Worm (Caenorhabditis elegans): Measurements from ENCODE around the gene dpy-26.

Gene dpy-26

DNA sequence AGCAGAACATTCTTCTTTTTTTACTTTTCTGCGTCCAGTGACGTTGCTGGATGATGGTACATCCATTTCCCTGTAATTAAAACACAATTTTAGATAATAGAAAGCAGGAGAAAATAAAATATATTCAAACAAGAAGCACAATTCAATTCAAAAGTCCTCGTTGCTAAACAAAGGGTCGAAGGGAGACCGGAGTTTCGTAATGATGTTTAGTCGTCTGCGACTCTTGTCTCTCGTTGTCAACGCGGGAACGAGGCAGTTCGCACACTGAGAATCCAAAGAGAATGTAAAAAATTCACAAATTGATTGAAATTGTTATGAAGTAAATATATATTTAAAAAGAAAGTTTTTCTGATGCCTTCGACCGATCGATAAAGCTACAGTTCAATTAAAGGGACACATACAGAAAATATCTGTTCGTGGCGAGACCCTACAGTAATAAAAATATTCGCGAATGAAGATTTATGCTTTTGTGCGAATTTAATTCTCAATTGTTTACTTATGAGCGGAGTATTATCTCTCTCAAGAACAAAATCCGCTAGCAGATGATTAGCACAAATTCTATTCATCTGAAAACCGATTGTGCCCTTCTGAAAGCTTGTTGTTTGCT lies at the start of gene dpy-26:
TSS of gene dpy-26 (minus strand) at position 111 of the 607 bp plus-strand sequence.
- TF ChIP-seq F49E8.2 (tag; optimal IDR thresholded peaks at IDR 0.05; ENCODE audit: borderline replicate concordance), result peak; percentile 20
- TF ChIP-seq ama-1 (optimal IDR thresholded peaks at IDR 0.05), result no peak
- TF ChIP-seq hlh-30 (tag; optimal IDR thresholded peaks at IDR 0.05; ENCODE audit: insufficient read depth), result no peak
- peak; percentile 60 for TF ChIP-seq mes-2 (tag; optimal IDR thresholded peaks at IDR 0.05; ENCODE audit: poor library complexity, severe bottlenecking)
- peak; percentile 45 for TF ChIP-seq dpl-1 (GFP tag; optimal IDR thresholded peaks at IDR 0.05)
- no peak for TF ChIP-seq duxl-1 (tag; optimal IDR thresholded peaks at IDR 0.05; ENCODE audit: poor library complexity)
- TF ChIP-seq T20F7.1 (GFP tag; optimal IDR thresholded peaks at IDR 0.05), result peak; percentile 95
- TF ChIP-seq fkh-10 (GFP tag; optimal IDR thresholded peaks at IDR 0.05), result peak; percentile 3

DNA sequence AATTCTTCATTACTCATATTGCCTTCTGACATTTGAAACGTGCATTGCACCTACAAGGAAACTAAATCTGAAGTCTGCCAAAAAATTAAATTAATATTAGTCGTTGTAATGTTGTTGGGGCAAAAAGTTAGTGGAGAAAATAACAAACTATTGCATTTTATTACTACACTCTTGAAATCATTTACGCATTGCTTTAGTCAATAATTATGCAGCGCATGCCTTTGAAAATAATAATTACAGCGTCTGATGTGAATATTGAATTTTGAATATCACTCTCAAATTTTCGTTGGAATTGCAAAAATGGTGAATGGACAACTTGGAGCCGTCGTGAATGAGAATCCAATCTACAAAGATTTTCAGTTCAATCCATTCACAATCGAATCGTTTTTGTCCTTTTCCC lies 47.1 kb upstream of the dpy-26 start, which contains the start of gene sru-19:
TSS of gene sru-19 (plus strand) at position 301 of the 400 bp plus-strand sequence.
- no peak for TF ChIP-seq cey-2 (tag; optimal IDR thresholded peaks at IDR 0.05; ENCODE audit: borderline replicate concordance, insufficient read depth)
- no peak for TF ChIP-seq ces-1 (GFP tag; optimal IDR thresholded peaks at IDR 0.05)
- no peak for TF ChIP-seq daf-12 (tag; optimal IDR thresholded peaks at IDR 0.05)
- no peak for TF ChIP-seq daf-16 (GFP tag; optimal IDR thresholded peaks at IDR 0.05)
- no peak for TF ChIP-seq daf-16 (tag; optimal IDR thresholded peaks at IDR 0.05)

DNA sequence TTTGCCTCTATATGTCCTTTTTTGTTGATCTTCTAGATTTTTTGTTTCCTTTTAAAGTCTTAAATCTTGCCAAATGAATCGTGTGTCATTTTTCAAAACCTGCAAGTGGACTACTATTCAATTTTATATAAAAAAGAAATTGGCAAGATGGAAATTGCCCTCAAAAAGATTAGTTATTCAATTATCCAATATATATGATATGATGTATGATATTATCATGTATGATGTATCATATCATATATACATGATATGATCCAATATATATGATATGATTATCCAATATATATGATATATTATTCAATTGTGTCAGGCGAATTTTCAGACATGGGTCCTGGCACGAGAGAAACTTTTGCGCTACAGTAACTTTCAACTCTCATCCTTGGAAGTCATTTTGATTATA lies 44.1 kb upstream of the dpy-26 start, which contains the start of gene sru-20:
TSS of gene sru-20 (plus strand) at position 301 of the 400 bp plus-strand sequence.
- TF ChIP-seq ZK337.2 (GFP tag; IDR thresholded peaks at IDR 0.05) (no peak), dmd-6 (GFP tag; IDR thresholded peaks at IDR 0.05) (no peak), lin-29 (GFP tag; IDR thresholded peaks at IDR 0.05) (no peak), gei-8 (GFP tag; optimal IDR thresholded peaks at IDR 0.05) (no peak), pha-4 (GFP tag; IDR thresholded peaks at IDR 0.05) (no peak), pha-4 (tag; optimal IDR thresholded peaks at IDR 0.05) (no peak), Y48G9A.11 (GFP tag; IDR thresholded peaks at IDR 0.05) (no peak), nhr-25 (tag; optimal IDR thresholded peaks at IDR 0.05; ENCODE audit: borderline replicate concordance, insufficient read depth) (no peak), dmd-8 (GFP tag; IDR thresholded peaks at IDR 0.05) (no peak), jun-1 (tag; optimal IDR thresholded peaks at IDR 0.05) (no peak), aly-2 (tag; optimal IDR thresholded peaks at IDR 0.05) (no peak), unc-62 (GFP tag; optimal IDR thresholded peaks at IDR 0.05 in 1 of 2) (no peak), unc-62 (tag; optimal IDR thresholded peaks at IDR 0.05) (no peak), nhr-10 (tag; optimal IDR thresholded peaks at IDR 0.05) (no peak), T20F7.1 (GFP tag; optimal IDR thresholded peaks at IDR 0.05) (no peak), saeg-2 (GFP tag; IDR thresholded peaks at IDR 0.05) (no peak), lin-39 (tag; optimal IDR thresholded peaks at IDR 0.05) (no peak), dpl-1 (GFP tag; optimal IDR thresholded peaks at IDR 0.05) (no peak)

DNA sequence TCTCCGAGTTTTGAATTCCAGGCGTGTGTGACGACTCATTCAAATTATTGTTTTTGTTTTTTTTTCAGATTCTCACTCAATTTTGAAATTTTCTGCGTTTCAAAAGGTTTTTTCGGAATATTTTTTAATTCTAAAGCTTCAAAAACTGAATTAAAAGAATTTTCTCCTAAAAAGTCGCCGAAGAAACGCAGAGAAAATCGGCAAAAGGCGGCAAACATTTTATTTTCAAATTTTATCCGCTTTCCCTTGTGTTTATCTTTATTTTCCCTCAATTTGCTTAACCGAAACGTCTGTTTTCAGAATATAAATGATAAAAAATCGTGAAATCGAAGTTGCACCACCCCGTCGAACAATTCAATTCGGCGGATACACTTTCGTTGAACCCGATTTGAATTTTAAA lies 39.4 kb upstream of the dpy-26 start, which contains the start of gene him-6:
TSS of gene him-6 (plus strand) at position 301 of the 400 bp plus-strand sequence.
- no peak for TF ChIP-seq mxl-2 (GFP tag; conservative IDR thresholded peaks at IDR 0.05)
- TF ChIP-seq nhr-11 (tag; optimal IDR thresholded peaks at IDR 0.05), result no peak
- TF ChIP-seq ceh-20 (GFP tag; IDR thresholded peaks at IDR 0.05), result no peak
- TF ChIP-seq Y105C5A.15 (GFP tag; IDR thresholded peaks at IDR 0.05), result no peak
- no peak for TF ChIP-seq lin-29 (GFP tag; IDR thresholded peaks at IDR 0.05)
- no peak for TF ChIP-seq R02D3.7 (tag; optimal IDR thresholded peaks at IDR 0.05)
- no peak for TF ChIP-seq arid-1 (GFP tag; conservative IDR thresholded peaks at IDR 0.05)
- TF ChIP-seq dmd-9 (GFP tag; IDR thresholded peaks at IDR 0.05), result no peak
- no peak for TF ChIP-seq php-3 (GFP tag; IDR thresholded peaks at IDR 0.05)
- no peak for TF ChIP-seq attf-4 (tag; optimal IDR thresholded peaks at IDR 0.05)
- no peak for TF ChIP-seq mxl-3 (GFP tag; optimal IDR thresholded peaks at IDR 0.05)
- no peak for TF ChIP-seq lin-39 (tag; optimal IDR thresholded peaks at IDR 0.05)
- TF ChIP-seq hmg-1.1 (GFP tag; IDR thresholded peaks at IDR 0.05), result no peak
- TF ChIP-seq dmd-8 (GFP tag; IDR thresholded peaks at IDR 0.05), result no peak
- TF ChIP-seq tag-97 (GFP tag; IDR thresholded peaks at IDR 0.05), result no peak
- TF ChIP-seq zfp-2 (tag; optimal IDR thresholded peaks at IDR 0.05), result no peak
- no peak for TF ChIP-seq hlh-30 (tag; optimal IDR thresholded peaks at IDR 0.05; ENCODE audit: insufficient read depth)
- no peak for TF ChIP-seq nhr-48 (tag; optimal IDR thresholded peaks at IDR 0.05)

Measured in whole organism, L4 larva.